Worm (Caenorhabditis elegans) whole organism, early embryonic: Measurements from ENCODE around the gene ttr-27.

Experiments used
- F13C5.2 ChIP-seq: sonication (generic microtip); optimal IDR thresholded peaks from 2 replicates; lab custom pipeline; 2017; ENCODE audit warnings: mild to moderate bottlenecking, missing genetic modification characterization, inconsistent platforms, missing compliant biosample characterization
- ama-1 ChIP-seq: fragments of 150-350 bp; optimal IDR thresholded peaks from 2 replicates; lab custom pipeline; 2014
- ceh-36 ChIP-seq: sonication (generic microtip); optimal IDR thresholded peaks from 2 replicates; lab custom pipeline; 2016; ENCODE audit warnings: missing genetic modification characterization, inconsistent platforms, missing compliant biosample characterization
- ets-7 ChIP-seq: sonication (generic microtip); optimal IDR thresholded peaks from 2 replicates; lab custom pipeline; 2016; ENCODE audit warnings: missing genotype, missing genetic modification characterization, missing compliant biosample characterization
- flt-1 ChIP-seq: fragments of 200-800 bp; sonication (Bioruptor generic); IDR thresholded peaks from 2 replicates; pipeline ENCODE4 v1.3.6; 2022; ENCODE audit warnings: missing genetic modification characterization, missing compliant biosample characterization
- hnd-1 ChIP-seq: sonication (generic microtip); optimal IDR thresholded peaks from 2 replicates; lab custom pipeline; 2016; ENCODE audit warnings: missing genetic modification characterization, missing compliant biosample characterization
- pes-1 ChIP-seq: fragments of 200-800 bp; sonication (Bioruptor generic); IDR thresholded peaks from 2 replicates; pipeline ENCODE4 v1.3.6; 2022; ENCODE audit warnings: missing genetic modification reagents, missing genetic modification characterization, missing compliant biosample characterization
- tra-4 ChIP-seq: sonication (generic microtip); optimal IDR thresholded peaks from 2 replicates; lab custom pipeline; 2017; ENCODE audit warnings: missing genetic modification characterization, missing compliant biosample characterization

ce11 chrV:12906732-12907131, 2.8 kb upstream of the ttr-27 start, which contains the start of gene ttr-29:
- TF ChIP-seq ama-1 (lab: Kevin White, UChicago) (no peak), hnd-1 (tag; lab: Kevin White, UChicago) (no peak), tra-4 (tag; lab: Kevin White, UChicago) (no peak), pes-1 (no peak), F13C5.2 (tag; lab: Kevin White, UChicago) (no peak), flt-1 (GFP tag; lab: Robert Waterston, UW) (no peak), ets-7 (tag; lab: Kevin White, UChicago) (no peak), ceh-36 (tag; lab: Kevin White, UChicago) (no peak)
